Worm (Caenorhabditis elegans) whole organism, L2 larva: ENCODE data around the gene gcy-1.
A peak's percentile ranks its signal among the peaks of the same experiment; 100 is the strongest.

Experiments used
- C34F6.9 ChIP-seq: fragments of 150-350 bp; optimal IDR thresholded peaks from 2 replicates; lab custom pipeline; 2014; ENCODE audit warnings: missing biosample characterization, missing genetic modification characterization
- F13H6.1 ChIP-seq: sonication (generic microtip); optimal IDR thresholded peaks from 2 replicates; lab custom pipeline; 2016; ENCODE audit warnings: missing genetic modification characterization, missing compliant biosample characterization
- Y55F3AM.14 ChIP-seq: fragments of 200-800 bp; sonication (Bioruptor generic); optimal IDR thresholded peaks from 2 replicates; lab custom pipeline; 2018; ENCODE audit warnings: mild to moderate bottlenecking, missing genetic modification characterization, missing compliant biosample characterization
- ZK546.5 ChIP-seq: sonication (generic microtip); optimal IDR thresholded peaks from 2 replicates; lab custom pipeline; 2017; ENCODE audit warnings: missing biosample characterization, missing genetic modification characterization
- alr-1 ChIP-seq: fragments of 150-350 bp; optimal IDR thresholded peaks from 2 replicates; lab custom pipeline; 2014; ENCODE audit warnings: missing biosample characterization, missing genetic modification characterization
- ama-1 ChIP-seq: fragments of 150-350 bp; optimal IDR thresholded peaks from 2 replicates; lab custom pipeline; 2018; ENCODE audit warnings: inconsistent platforms
- blmp-1 ChIP-seq: sonication (generic microtip); optimal IDR thresholded peaks from 2 replicates; lab custom pipeline; 2017; ENCODE audit warnings: missing genetic modification characterization, mild to moderate bottlenecking, missing compliant biosample characterization, antibody characterized with exemption, moderate library complexity; ENCODE audit not compliant: insufficient read depth
- ceh-16 ChIP-seq: fragments of 150-350 bp; optimal IDR thresholded peaks from 2 replicates; lab custom pipeline; 2014; ENCODE audit warnings: missing biosample characterization, missing genetic modification characterization
- crh-2 ChIP-seq: sonication (generic microtip); optimal IDR thresholded peaks from 2 replicates; lab custom pipeline; 2017; ENCODE audit warnings: missing biosample characterization, missing genetic modification characterization
- dmd-4 ChIP-seq: sonication (generic microtip); optimal IDR thresholded peaks from 2 replicates; lab custom pipeline; 2017; ENCODE audit warnings: missing biosample characterization, missing genetic modification characterization
- egl-27 ChIP-seq: sonication (generic microtip); optimal IDR thresholded peaks from 3 replicates; lab custom pipeline; 2017; ENCODE audit warnings: missing biosample characterization, missing genetic modification reagents, missing genetic modification characterization
- elt-3 ChIP-seq: sonication (generic microtip); optimal IDR thresholded peaks from 2 replicates; lab custom pipeline; 2017; ENCODE audit warnings: missing biosample characterization, missing genetic modification characterization
- fos-1 ChIP-seq: fragments of 150-350 bp; optimal IDR thresholded peaks from 2 replicates; lab custom pipeline; 2014; ENCODE audit warnings: missing biosample characterization, missing genetic modification characterization
- gmeb-1 ChIP-seq: fragments of 150-350 bp; optimal IDR thresholded peaks from 2 replicates; lab custom pipeline; 2014; ENCODE audit warnings: missing biosample characterization, missing genetic modification characterization
- lin-11 ChIP-seq: fragments of 150-350 bp; sonication (generic microtip); optimal IDR thresholded peaks from 2 replicates; lab custom pipeline; 2014; ENCODE audit warnings: missing biosample characterization, missing genetic modification characterization, inconsistent platforms, mixed read lengths
- lin-39 ChIP-seq: fragments of 150-350 bp; optimal IDR thresholded peaks from 2 replicates; lab custom pipeline; 2014; ENCODE audit warnings: missing biosample characterization, missing genetic modification reagents, missing genetic modification characterization
- lsy-2 ChIP-seq, 2 experiments: fragments of 150-350 bp in 1 of 2; sonication (generic microtip) in 1 of 2; optimal IDR thresholded peaks; 2 replicates each; lab custom pipeline; 2014 to 2017; ENCODE audit warnings: missing biosample characterization in 2 of 2, missing genetic modification characterization in 2 of 2
- mbf-1 ChIP-seq: sonication (generic microtip); optimal IDR thresholded peaks from 2 replicates; lab custom pipeline; 2017; ENCODE audit warnings: missing biosample characterization, missing genetic modification characterization
- mdl-1 ChIP-seq, 2 experiments: fragments of 150-350 bp in 1 of 2; sonication (generic microtip) in 1 of 2; optimal IDR thresholded peaks; 2 replicates each; lab custom pipeline; 2017; ENCODE audit warnings: missing biosample characterization in 2 of 2, missing genetic modification characterization in 2 of 2
- nhr-10 ChIP-seq: sonication (generic microtip); optimal IDR thresholded peaks from 2 replicates; lab custom pipeline; 2017; ENCODE audit warnings: missing biosample characterization, missing genetic modification characterization
- nhr-11 ChIP-seq: fragments of 150-350 bp; optimal IDR thresholded peaks from 2 replicates; lab custom pipeline; 2014; ENCODE audit warnings: missing biosample characterization, missing genetic modification characterization
- nhr-12 ChIP-seq: fragments of 150-350 bp; optimal IDR thresholded peaks from 2 replicates; lab custom pipeline; 2014; ENCODE audit warnings: missing biosample characterization, missing genetic modification characterization
- nhr-129 ChIP-seq: fragments of 150-350 bp; optimal IDR thresholded peaks from 2 replicates; lab custom pipeline; 2014; ENCODE audit warnings: missing biosample characterization, missing genetic modification characterization
- nhr-21 ChIP-seq: fragments of 150-350 bp; optimal IDR thresholded peaks from 2 replicates; lab custom pipeline; 2014; ENCODE audit warnings: missing biosample characterization, missing genetic modification characterization
- nhr-237 ChIP-seq: fragments of 150-350 bp; optimal IDR thresholded peaks from 2 replicates; lab custom pipeline; 2014; ENCODE audit warnings: missing biosample characterization, missing genetic modification characterization
- nhr-25 ChIP-seq: fragments of 150-350 bp; sonication (generic microtip); optimal IDR thresholded peaks from 3 replicates; lab custom pipeline; 2014; ENCODE audit warnings: missing biosample characterization, missing genetic modification characterization
- nhr-6 ChIP-seq: fragments of 150-350 bp; optimal IDR thresholded peaks from 2 replicates; lab custom pipeline; 2014; ENCODE audit warnings: missing biosample characterization, missing genetic modification characterization
- peb-1 ChIP-seq: fragments of 150-350 bp; optimal IDR thresholded peaks from 2 replicates; lab custom pipeline; 2014; ENCODE audit warnings: missing biosample characterization, missing genetic modification characterization
- sem-4 ChIP-seq: fragments of 150-350 bp; optimal IDR thresholded peaks from 2 replicates; lab custom pipeline; 2014; ENCODE audit warnings: missing biosample characterization, missing genetic modification reagents, missing genetic modification characterization
- sma-3 ChIP-seq: sonication (generic microtip); optimal IDR thresholded peaks from 2 replicates; lab custom pipeline; 2016; ENCODE audit warnings: missing genetic modification reagents, missing genetic modification characterization, missing compliant biosample characterization
- sma-9 ChIP-seq, 2 experiments: fragments of 150-350 bp in 1 of 2; sonication (generic microtip) in 1 of 2; optimal IDR thresholded peaks; 2 replicates each; lab custom pipeline; 2014 to 2016; ENCODE audit warnings: missing genetic modification characterization in 2 of 2, mild to moderate bottlenecking in 1 of 2, missing biosample characterization in 1 of 2, missing compliant biosample characterization in 1 of 2, missing genetic modification reagents in 1 of 2, moderate library complexity in 1 of 2
- snpc-4 ChIP-seq: fragments of 150-350 bp; optimal IDR thresholded peaks from 2 replicates; lab custom pipeline; 2014; ENCODE audit warnings: missing biosample characterization, missing genetic modification characterization
- unc-62 ChIP-seq: fragments of 150-350 bp; optimal IDR thresholded peaks from 2 replicates; lab custom pipeline; 2014; ENCODE audit warnings: missing biosample characterization, missing genetic modification reagents, missing genetic modification characterization
- ztf-11 ChIP-seq: sonication (generic microtip); optimal IDR thresholded peaks from 2 replicates; lab custom pipeline; 2017; ENCODE audit warnings: missing biosample characterization, missing genetic modification characterization
- ztf-4 ChIP-seq: fragments of 150-350 bp; optimal IDR thresholded peaks from 2 replicates; lab custom pipeline; 2014; ENCODE audit warnings: missing biosample characterization, missing genetic modification characterization

Gene gcy-1

DNA sequence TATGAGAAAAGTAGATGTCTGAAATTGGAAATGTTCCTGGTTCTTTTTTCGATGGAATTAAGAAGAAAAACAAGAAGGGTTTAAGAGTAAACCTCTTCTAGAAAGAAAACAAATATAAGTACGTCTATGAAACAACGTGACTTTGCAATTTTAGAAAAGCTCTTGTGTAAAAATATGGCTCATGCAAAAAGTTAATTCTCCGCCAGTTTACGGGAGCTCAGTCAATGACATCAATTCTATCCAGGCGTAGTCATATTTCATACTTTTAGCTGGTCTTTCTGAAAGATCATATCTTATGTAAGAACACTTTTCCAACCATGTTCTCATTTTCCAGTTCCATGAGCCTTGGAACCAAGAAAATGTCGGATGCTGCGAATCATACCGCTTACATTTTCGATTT is 26.8 kb downstream of the gcy-1 start:
- TF ChIP-seq nhr-25 (tag; lab: Kevin White, UChicago) (no peak), ama-1 (no peak), mbf-1 (no peak), alr-1 (tag; lab: Kevin White, UChicago) (no peak), nhr-21 (tag; lab: Kevin White, UChicago) (no peak), F13H6.1 (tag; lab: Kevin White, UChicago) (no peak), lin-11 (tag; lab: Kevin White, UChicago) (no peak), lsy-2 (tag; optimal IDR thresholded peaks at IDR 0.05; lab: Kevin White, UChicago) (no peak)
- TF ChIP-seq, all 48 proteins: peak for 0

DNA sequence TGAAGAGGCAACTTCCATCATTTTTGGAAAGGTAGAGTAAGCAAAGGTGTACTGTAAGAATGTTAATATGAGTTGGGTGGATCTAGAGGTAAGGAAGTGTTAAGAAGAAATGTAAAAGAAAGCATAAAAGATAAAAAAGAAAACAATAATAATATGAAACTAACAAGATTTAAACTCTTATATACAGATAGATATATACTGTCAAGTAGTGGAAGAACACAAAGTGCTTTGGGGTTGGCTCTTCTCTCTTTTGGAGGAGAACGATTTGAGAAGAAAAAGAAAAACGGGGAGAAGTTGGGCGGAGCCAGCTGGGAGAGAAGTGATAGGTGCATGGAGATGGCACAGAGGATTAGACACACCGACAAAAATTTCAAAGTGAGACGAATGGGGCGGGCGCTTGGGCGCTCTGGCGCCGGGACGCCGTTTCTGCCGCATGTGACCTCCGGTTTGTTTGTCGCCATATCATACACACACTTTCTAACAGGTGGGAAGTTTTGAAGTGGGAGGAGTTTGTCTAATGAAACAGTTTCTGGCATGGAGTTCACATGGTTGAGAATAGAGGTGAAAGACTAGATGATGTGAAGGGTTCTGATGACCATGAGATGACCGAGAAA is 29.3 kb downstream of the gcy-1 start, which contains the start of gene T19H5.4:
T19H5.4 (minus strand) TSS at position 51 of the 614 bp plus-strand sequence.
- TF ChIP-seq F13H6.1 (tag; lab: Kevin White, UChicago) (peak; percentile 54), lin-11 (tag; lab: Kevin White, UChicago) (peak; percentile 29), sem-4 (tag; lab: Kevin White, UChicago) (no peak), nhr-21 (tag; lab: Kevin White, UChicago) (peak; percentile 64), blmp-1 (tag; lab: Kevin White, UChicago) (peak; percentile 53), dmd-4 (no peak), nhr-11 (no peak), fos-1 (tag; lab: Kevin White, UChicago) (peak; percentile 64), lin-39 (tag; lab: Kevin White, UChicago) (no peak), nhr-25 (tag; lab: Kevin White, UChicago) (peak; percentile 57), ceh-16 (tag; lab: Kevin White, UChicago) (no peak), unc-62 (GFP tag; lab: Kevin White, UChicago) (no peak), ztf-4 (tag; lab: Kevin White, UChicago) (peak; percentile 24), mdl-1 (tag; optimal IDR thresholded peaks at IDR 0.05; lab: Kevin White, UChicago) (peak; percentile 56 to 59), nhr-12 (tag; lab: Kevin White, UChicago) (no peak), nhr-6 (tag; lab: Kevin White, UChicago) (no peak), Y55F3AM.14 (GFP tag; lab: Kevin White, UChicago) (peak; percentile 6), ama-1 (no peak), C34F6.9 (tag; lab: Kevin White, UChicago) (peak; percentile 2), nhr-10 (tag; lab: Kevin White, UChicago) (no peak), egl-27 (peak; percentile 65), peb-1 (tag; lab: Kevin White, UChicago) (no peak), sma-9 (GFP tag; optimal IDR thresholded peaks at IDR 0.05; lab: Kevin White, UChicago) (peak; percentile 93), sma-9 (tag; optimal IDR thresholded peaks at IDR 0.05; lab: Kevin White, UChicago) (no peak), gmeb-1 (tag; lab: Kevin White, UChicago) (peak; percentile 42), sma-3 (peak; percentile 61), nhr-129 (tag; lab: Kevin White, UChicago) (peak; percentile 18), lsy-2 (tag; optimal IDR thresholded peaks at IDR 0.05; lab: Kevin White, UChicago) (peak in 1 of 2 experiments; percentile 30), elt-3 (tag; lab: Kevin White, UChicago) (no peak)
- TF ChIP-seq, all 48 proteins: peak for 16

DNA sequence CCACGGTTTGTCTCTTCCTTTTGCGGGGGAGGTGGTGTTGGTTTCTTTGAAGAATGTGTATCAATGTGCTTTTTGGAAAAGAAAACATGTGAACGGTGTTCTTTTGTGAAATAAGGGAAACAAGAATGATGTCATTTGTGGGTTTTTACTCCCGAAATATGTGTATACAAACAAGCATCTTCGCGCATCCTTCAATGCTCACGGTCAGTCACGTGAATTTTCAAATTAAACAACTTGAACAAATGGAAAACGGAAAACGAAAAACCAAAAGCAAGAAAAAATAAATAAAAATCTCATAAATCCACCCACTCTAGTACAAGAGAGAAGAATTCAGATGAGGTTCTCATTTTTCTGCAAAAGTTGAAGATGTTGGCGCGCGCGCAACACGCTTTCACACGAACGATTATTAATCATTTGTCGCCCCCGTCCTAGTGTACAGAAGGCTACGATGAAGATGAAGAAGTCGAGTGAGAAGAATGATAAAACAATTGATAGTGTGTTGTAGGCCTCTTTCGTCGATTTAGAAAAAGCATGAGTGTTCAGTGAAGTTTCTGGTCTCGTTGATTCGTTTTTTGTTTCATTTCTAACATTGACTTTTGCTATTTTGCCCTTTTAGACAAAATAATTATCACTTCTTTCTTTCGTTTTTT is 31.5 kb downstream of the gcy-1 start:
- peak; percentile 6 for TF ChIP-seq sma-9 (GFP tag; optimal IDR thresholded peaks at IDR 0.05; lab: Kevin White, UChicago)
- no peak for TF ChIP-seq sma-9 (tag; optimal IDR thresholded peaks at IDR 0.05; lab: Kevin White, UChicago)
- TF ChIP-seq ztf-11 (tag; lab: Kevin White, UChicago) = no peak
- no peak for TF ChIP-seq nhr-25 (tag; lab: Kevin White, UChicago)
- peak; percentile 37 for TF ChIP-seq nhr-21 (tag; lab: Kevin White, UChicago)
- TF ChIP-seq fos-1 (tag; lab: Kevin White, UChicago) = peak; percentile 7
- TF ChIP-seq ZK546.5 = no peak
- no peak for TF ChIP-seq nhr-237 (tag; lab: Kevin White, UChicago)
- no peak for TF ChIP-seq crh-2 (tag; lab: Kevin White, UChicago)
- no peak for TF ChIP-seq mdl-1 (tag; optimal IDR thresholded peaks at IDR 0.05; lab: Kevin White, UChicago)

DNA sequence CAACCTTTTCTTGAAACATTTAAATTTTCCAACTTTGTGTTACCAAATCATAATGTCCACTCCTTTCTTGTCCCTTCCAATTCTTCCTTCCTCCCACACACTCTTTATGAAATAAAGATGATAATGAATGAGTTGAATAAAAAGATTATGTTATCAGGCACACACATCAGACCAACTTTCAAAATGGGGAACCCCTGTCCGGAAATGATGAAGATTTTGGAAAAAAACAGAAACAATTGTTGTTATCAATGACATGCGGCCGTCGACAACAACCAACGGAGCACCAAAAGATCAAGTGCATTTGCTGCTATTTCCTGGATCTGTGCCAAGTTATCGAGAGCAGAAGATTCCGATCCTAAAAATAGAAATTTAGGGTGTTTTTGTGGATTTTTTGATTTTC is 33.4 kb downstream of the gcy-1 start:
- TF ChIP-seq sma-3 (no peak), snpc-4 (no peak), fos-1 (tag; lab: Kevin White, UChicago) (peak; percentile 67), C34F6.9 (tag; lab: Kevin White, UChicago) (no peak), sma-9 (GFP tag; optimal IDR thresholded peaks at IDR 0.05; lab: Kevin White, UChicago) (peak; percentile 28), sma-9 (tag; optimal IDR thresholded peaks at IDR 0.05; lab: Kevin White, UChicago) (no peak), Y55F3AM.14 (GFP tag; lab: Kevin White, UChicago) (no peak)
